Worm (Caenorhabditis elegans): ENCODE results near the gene F36F12.3.

DNA sequence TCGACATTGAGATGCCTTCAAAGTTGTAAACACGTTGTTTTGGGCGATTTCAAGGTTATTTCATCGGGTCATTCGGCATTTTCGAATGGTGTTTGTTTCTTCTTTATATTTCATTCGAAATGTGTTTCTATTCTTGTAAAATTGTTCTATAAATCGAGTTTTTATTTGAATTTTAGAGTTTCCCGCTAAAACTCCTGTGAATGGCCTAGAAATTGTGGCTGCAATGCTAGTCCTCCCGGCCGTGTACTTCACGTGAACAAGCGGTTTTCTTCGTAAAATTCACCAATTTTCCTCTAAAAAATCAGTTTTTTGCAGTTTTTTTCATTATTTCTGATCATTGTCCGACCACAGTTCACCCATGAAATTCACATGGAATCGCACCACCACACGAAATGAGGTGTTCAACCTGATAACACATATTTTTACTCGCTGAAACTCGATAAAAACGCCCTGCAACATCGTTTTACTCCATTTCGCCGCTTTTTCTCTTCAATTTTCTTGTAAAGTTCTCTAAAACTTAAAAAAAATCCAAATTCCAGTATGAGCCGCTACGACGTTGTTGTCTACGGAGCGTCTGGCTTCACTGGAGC lies 41.5 kb downstream of the F36F12.3 start, which contains the start of gene ldp-1:
- TF ChIP-seq him-1 (tag; optimal IDR thresholded peaks at IDR 0.05) (peak; percentile 75), W03F9.2 (tag; optimal IDR thresholded peaks at IDR 0.05) (peak; percentile 63), dao-5 (tag; optimal IDR thresholded peaks at IDR 0.05) (no peak)

Measured in whole organism, L4/young adult.